Worm (Caenorhabditis elegans): Measurements from ENCODE around the gene cdh-8.

The cdh-8 gene

ce11 chrIV:303264-303663 is 36.3 kb upstream of the cdh-8 start:
- no peak for TF ChIP-seq nhr-25 (tag; optimal IDR thresholded peaks at IDR 0.05)
- no peak for TF ChIP-seq skn-1 (tag; optimal IDR thresholded peaks at IDR 0.05)
- no peak for TF ChIP-seq mdl-1 (tag; optimal IDR thresholded peaks at IDR 0.05)
- TF ChIP-seq ama-1 (optimal IDR thresholded peaks at IDR 0.05) = no peak
- peak; percentile 27 for TF ChIP-seq nhr-23 (tag; optimal IDR thresholded peaks at IDR 0.05)
- no peak for TF ChIP-seq fkh-2 (tag; optimal IDR thresholded peaks at IDR 0.05)
- TF ChIP-seq eor-1 (tag; optimal IDR thresholded peaks at IDR 0.05) = no peak
- peak; percentile 25 for TF ChIP-seq nhr-43 (tag; optimal IDR thresholded peaks at IDR 0.05; ENCODE audit: poor library complexity, severe bottlenecking)
- TF ChIP-seq elt-1 (tag; optimal IDR thresholded peaks at IDR 0.05) = no peak
- TF ChIP-seq ztf-11 (tag; optimal IDR thresholded peaks at IDR 0.05) = no peak
- no peak for TF ChIP-seq egl-5 (tag; optimal IDR thresholded peaks at IDR 0.05)
- no peak for TF ChIP-seq nhr-28 (tag; optimal IDR thresholded peaks at IDR 0.05)
- no peak for TF ChIP-seq hmg-11 (tag; optimal IDR thresholded peaks at IDR 0.05)
- no peak for TF ChIP-seq lin-15B (tag; optimal IDR thresholded peaks at IDR 0.05)
- TF ChIP-seq ceh-28 (tag; optimal IDR thresholded peaks at IDR 0.05) = no peak

ce11 chrIV:305101-305500 is 34.5 kb upstream of the cdh-8 start:
- TF ChIP-seq pqm-1 (tag; optimal IDR thresholded peaks at IDR 0.05) (peak; percentile 86), elt-2 (tag; optimal IDR thresholded peaks at IDR 0.05) (peak; percentile 59), mdl-1 (tag; optimal IDR thresholded peaks at IDR 0.05) (no peak), pha-4 (tag; optimal IDR thresholded peaks at IDR 0.05) (peak; percentile 18)

- TF ChIP-seq fkh-2 (tag; optimal IDR thresholded peaks at IDR 0.05) (no peak), egl-5 (tag; optimal IDR thresholded peaks at IDR 0.05) (peak; percentile 79), hmg-11 (tag; optimal IDR thresholded peaks at IDR 0.05) (peak; percentile 42), lin-39 (tag; optimal IDR thresholded peaks at IDR 0.05) (peak; percentile 33), nhr-23 (tag; optimal IDR thresholded peaks at IDR 0.05) (no peak), elt-3 (tag; optimal IDR thresholded peaks at IDR 0.05) (no peak), lin-15B (tag; optimal IDR thresholded peaks at IDR 0.05) (peak; percentile 26), pqm-1 (tag; optimal IDR thresholded peaks at IDR 0.05) (no peak), snpc-4 (tag; optimal IDR thresholded peaks at IDR 0.05) (no peak), nfya-1 (tag; optimal IDR thresholded peaks at IDR 0.05; ENCODE audit: insufficient read depth) (peak; percentile 44), nhr-12 (tag; optimal IDR thresholded peaks at IDR 0.05) (no peak), nhr-43 (tag; optimal IDR thresholded peaks at IDR 0.05; ENCODE audit: poor library complexity, severe bottlenecking) (peak; percentile 34), nhr-67 (tag; optimal IDR thresholded peaks at IDR 0.05) (no peak)
Measured at ce11 chrIV:306572-306971, 33.0 kb upstream of the cdh-8 start.

ce11 chrIV:307205-307604 is 32.4 kb upstream of the cdh-8 start, which contains the start of gene swt-1:
Gene swt-1, plus strand, starts transcription at chrIV:307505.
- no peak for TF ChIP-seq eor-1 (tag; optimal IDR thresholded peaks at IDR 0.05)
- no peak for TF ChIP-seq elt-1 (tag; optimal IDR thresholded peaks at IDR 0.05)
- TF ChIP-seq ceh-9 (tag; optimal IDR thresholded peaks at IDR 0.05) = no peak
- no peak for TF ChIP-seq mdl-1 (tag; optimal IDR thresholded peaks at IDR 0.05)
- no peak for TF ChIP-seq aly-2 (tag; optimal IDR thresholded peaks at IDR 0.05)
- TF ChIP-seq nhr-25 (tag; optimal IDR thresholded peaks at IDR 0.05) = no peak
- no peak for TF ChIP-seq R02D3.7 (tag; optimal IDR thresholded peaks at IDR 0.05)
- no peak for TF ChIP-seq elt-3 (tag; optimal IDR thresholded peaks at IDR 0.05)
- no peak for TF ChIP-seq mml-1 (tag; optimal IDR thresholded peaks at IDR 0.05)
- TF ChIP-seq ceh-16 (tag; optimal IDR thresholded peaks at IDR 0.05) = no peak
- no peak for TF ChIP-seq ZK546.5 (tag; optimal IDR thresholded peaks at IDR 0.05)
- no peak for TF ChIP-seq lin-39 (tag; optimal IDR thresholded peaks at IDR 0.05)

ce11 chrIV:309526-309925 is 30.1 kb upstream of the cdh-8 start:
- TF ChIP-seq ceh-28 (tag; optimal IDR thresholded peaks at IDR 0.05) (no peak), nhr-28 (tag; optimal IDR thresholded peaks at IDR 0.05) (no peak), nhr-25 (tag; optimal IDR thresholded peaks at IDR 0.05) (peak; percentile 14), nhr-43 (tag; optimal IDR thresholded peaks at IDR 0.05; ENCODE audit: poor library complexity, severe bottlenecking) (peak; percentile 62)

ce11 chrIV:313615-314014 is 26.0 kb upstream of the cdh-8 start, which contains the start of gene snai-1:
Gene snai-1, minus strand, starts transcription at chrIV:313715.
- no peak for TF ChIP-seq fos-1 (tag; optimal IDR thresholded peaks at IDR 0.05)
- no peak for TF ChIP-seq jun-1 (tag; optimal IDR thresholded peaks at IDR 0.05)
- TF ChIP-seq nhr-12 (tag; optimal IDR thresholded peaks at IDR 0.05) = no peak
- TF ChIP-seq ZK546.5 (tag; optimal IDR thresholded peaks at IDR 0.05) = no peak
- TF ChIP-seq nhr-43 (tag; optimal IDR thresholded peaks at IDR 0.05; ENCODE audit: poor library complexity, severe bottlenecking) = no peak
- no peak for TF ChIP-seq skn-1 (tag; optimal IDR thresholded peaks at IDR 0.05)
- no peak for TF ChIP-seq nhr-23 (tag; optimal IDR thresholded peaks at IDR 0.05)
- TF ChIP-seq fkh-10 (GFP tag; optimal IDR thresholded peaks at IDR 0.05) = no peak
- no peak for TF ChIP-seq ceh-82 (tag; optimal IDR thresholded peaks at IDR 0.05)
- no peak for TF ChIP-seq mml-1 (tag; optimal IDR thresholded peaks at IDR 0.05)
- TF ChIP-seq nhr-11 (tag; optimal IDR thresholded peaks at IDR 0.05) = no peak
- TF ChIP-seq nhr-237 (tag; optimal IDR thresholded peaks at IDR 0.05) = no peak
- TF ChIP-seq unc-62 (GFP tag; optimal IDR thresholded peaks at IDR 0.05) = no peak
- no peak for TF ChIP-seq nhr-28 (tag; optimal IDR thresholded peaks at IDR 0.05)
- no peak for TF ChIP-seq ceh-28 (tag; optimal IDR thresholded peaks at IDR 0.05)
- no peak for TF ChIP-seq elt-2 (tag; optimal IDR thresholded peaks at IDR 0.05)
- TF ChIP-seq egl-5 (tag; optimal IDR thresholded peaks at IDR 0.05) = no peak
